Fruit fly (Drosophila melanogaster): ENCODE measurements around the gene hdly.

The hdly gene

dm6 chr3R:20905418-20905817, 8.7 kb upstream of the hdly start, which contains the start of gene TotX:
TSS of gene TotX (minus strand) at chr3R:20905518.
- TF ChIP-seq pdm3 (GFP tag; optimal IDR thresholded peaks at IDR 0.05) (no peak), svp (GFP tag) (no peak)

dm6 chr3R:20908641-20909040, 5.5 kb upstream of the hdly start:
- TF ChIP-seq vri (GFP tag; optimal IDR thresholded peaks at IDR 0.05) (no peak), Lpt (GFP tag; optimal IDR thresholded peaks at IDR 0.05) (no peak), CG8632 (GFP tag; optimal IDR thresholded peaks at IDR 0.05) (no peak), fd59A (GFP tag; optimal IDR thresholded peaks at IDR 0.05) (no peak), CG16779 (tag; optimal IDR thresholded peaks at IDR 0.05) (no peak), CG6808 (GFP tag; optimal IDR thresholded peaks at IDR 0.05) (no peak), Ets96B (tag; optimal IDR thresholded peaks at IDR 0.05) (no peak), CG6163 (GFP tag; IDR thresholded peaks at IDR 0.05) (no peak), Smox (GFP tag; optimal IDR thresholded peaks at IDR 0.05) (no peak), CG10669 (GFP tag; optimal IDR thresholded peaks at IDR 0.05) (no peak), CG32006 (GFP tag; optimal IDR thresholded peaks at IDR 0.05) (no peak), Hr39 (GFP tag; optimal IDR thresholded peaks at IDR 0.05) (no peak), dac (GFP tag; optimal IDR thresholded peaks at IDR 0.05) (no peak), Hr4 (GFP tag; optimal IDR thresholded peaks at IDR 0.05) (no peak), CG34406 (GFP tag; optimal IDR thresholded peaks at IDR 0.05) (no peak), eg (GFP tag; IDR thresholded peaks at IDR 0.05) (no peak)

- TF ChIP-seq acj6 (GFP tag; optimal IDR thresholded peaks at IDR 0.05) (no peak), svp (GFP tag) (peak; percentile 77), Eip78C (GFP tag) (peak; percentile 44), CG6854 (GFP tag; optimal IDR thresholded peaks at IDR 0.05) (peak; percentile 5), eg (GFP tag; IDR thresholded peaks at IDR 0.05) (0 out of 3 replicates have a peak, but pooled peaks have one; percentile 11)
Observed at dm6 chr3R:20912725-20913124, 1.4 kb upstream of the hdly start.

DNA sequence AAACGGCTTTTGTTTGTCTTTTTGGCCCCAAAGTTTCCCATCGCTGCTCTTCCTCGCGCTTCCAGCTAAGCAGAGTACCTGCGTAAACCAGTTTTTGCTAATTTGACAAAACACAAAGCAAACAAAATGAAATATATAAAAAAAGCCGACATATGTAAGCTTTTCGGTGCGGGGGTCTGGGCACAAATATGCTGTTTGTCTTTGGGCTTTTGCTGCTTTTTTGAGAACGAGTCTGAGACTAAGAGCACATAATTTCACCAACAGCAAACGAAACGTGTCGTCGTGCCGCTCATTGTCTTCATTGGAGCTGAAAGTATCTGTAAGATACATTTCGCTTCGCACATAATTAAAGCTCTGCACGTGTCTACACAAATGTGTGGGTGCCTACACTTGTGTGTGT, 1.7 kb downstream of the hdly start:
- TF ChIP-seq CG34406 (GFP tag; optimal IDR thresholded peaks at IDR 0.05) = no peak
- no peak for TF ChIP-seq achi (GFP tag; optimal IDR thresholded peaks at IDR 0.05)
- peak; percentile 79 for TF ChIP-seq fkh (GFP tag; optimal IDR thresholded peaks at IDR 0.05)
- TF ChIP-seq lz (GFP tag; optimal IDR thresholded peaks at IDR 0.05) = no peak
- TF ChIP-seq CG6163 (GFP tag; IDR thresholded peaks at IDR 0.05) = 0 out of 3 replicates have a peak, but pooled peaks have one; percentile 13
- TF ChIP-seq CG6854 (GFP tag; optimal IDR thresholded peaks at IDR 0.05) = peak; percentile 53
- no peak for TF ChIP-seq dac (GFP tag; optimal IDR thresholded peaks at IDR 0.05)
- TF ChIP-seq Ets96B (tag; optimal IDR thresholded peaks at IDR 0.05) = no peak
- TF ChIP-seq Sox14 (GFP tag; optimal IDR thresholded peaks at IDR 0.05) = no peak
- TF ChIP-seq CG11294 (GFP tag; IDR thresholded peaks at IDR 0.05) = no peak
- no peak for TF ChIP-seq Lpt (GFP tag; optimal IDR thresholded peaks at IDR 0.05)
- TF ChIP-seq CG15336 (GFP tag; IDR thresholded peaks at IDR 0.05) = no peak
- no peak for TF ChIP-seq CG8119 (GFP tag; IDR thresholded peaks at IDR 0.05)
- TF ChIP-seq Blimp-1 (GFP tag; optimal IDR thresholded peaks at IDR 0.05) = no peak
- TF ChIP-seq svp (GFP tag) = peak; percentile 52
- no peak for TF ChIP-seq pdm3 (GFP tag; optimal IDR thresholded peaks at IDR 0.05)
- TF ChIP-seq Hr4 (GFP tag; optimal IDR thresholded peaks at IDR 0.05) = no peak
- TF ChIP-seq CG6792 (GFP tag; optimal IDR thresholded peaks at IDR 0.05) = no peak
- TF ChIP-seq topi (GFP tag; optimal IDR thresholded peaks at IDR 0.05) = no peak
- no peak for TF ChIP-seq CG10631 (GFP tag; optimal IDR thresholded peaks at IDR 0.05)
- no peak for TF ChIP-seq Smox (GFP tag; optimal IDR thresholded peaks at IDR 0.05)
- no peak for TF ChIP-seq cyc (GFP tag; optimal IDR thresholded peaks at IDR 0.05)
- no peak for TF ChIP-seq CG8632 (GFP tag; optimal IDR thresholded peaks at IDR 0.05)
- no peak for TF ChIP-seq salr (GFP tag; optimal IDR thresholded peaks at IDR 0.05)

DNA sequence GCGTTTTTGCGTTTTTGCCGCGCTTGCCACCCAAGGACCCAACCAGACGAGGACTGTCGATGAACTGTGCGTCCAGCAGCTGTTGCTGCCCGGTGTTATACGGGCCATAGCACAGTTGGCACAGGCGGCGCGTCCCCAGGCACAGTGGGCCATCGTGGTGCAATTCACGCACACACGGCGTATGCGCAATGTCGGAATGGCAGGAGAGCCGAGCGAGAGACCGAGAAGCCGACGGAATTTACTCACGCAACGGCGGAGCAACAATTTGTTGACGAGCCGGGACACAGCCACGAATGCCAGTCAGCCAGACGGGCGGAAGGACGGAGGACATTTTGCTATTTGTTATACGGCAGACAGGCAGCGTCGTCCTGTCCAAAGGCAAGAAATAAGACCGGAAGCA, 31.4 kb downstream of the hdly start, which contains the start of gene CG31191:
Gene CG31191 (minus strand): TSS at position 68 of the 400 bp plus-strand sequence.
- TF ChIP-seq Sox102F (GFP tag; optimal IDR thresholded peaks at IDR 0.05) = no peak
- TF ChIP-seq CG8319 (GFP tag; optimal IDR thresholded peaks at IDR 0.05) = no peak
- no peak for TF ChIP-seq CG15336 (GFP tag; IDR thresholded peaks at IDR 0.05)
- no peak for TF ChIP-seq salr (GFP tag; optimal IDR thresholded peaks at IDR 0.05)
- no peak for TF ChIP-seq CG32006 (GFP tag; optimal IDR thresholded peaks at IDR 0.05)
- TF ChIP-seq fd85E (GFP tag; optimal IDR thresholded peaks at IDR 0.05) = no peak
- TF ChIP-seq CG11294 (GFP tag; IDR thresholded peaks at IDR 0.05) = no peak
- no peak for TF ChIP-seq CG8119 (GFP tag; IDR thresholded peaks at IDR 0.05)
- TF ChIP-seq fd59A (GFP tag; optimal IDR thresholded peaks at IDR 0.05) = no peak
- no peak for TF ChIP-seq Hr39 (GFP tag; optimal IDR thresholded peaks at IDR 0.05)
- TF ChIP-seq eg (GFP tag; IDR thresholded peaks at IDR 0.05) = no peak
- TF ChIP-seq fkh (GFP tag; optimal IDR thresholded peaks at IDR 0.05) = no peak
- TF ChIP-seq net (GFP tag; optimal IDR thresholded peaks at IDR 0.05) = no peak
- TF ChIP-seq dac (GFP tag; optimal IDR thresholded peaks at IDR 0.05) = no peak
- TF ChIP-seq Ets96B (tag; optimal IDR thresholded peaks at IDR 0.05) = no peak
- no peak for TF ChIP-seq cyc (GFP tag; optimal IDR thresholded peaks at IDR 0.05)
- no peak for TF ChIP-seq CG9139 (GFP tag; optimal IDR thresholded peaks at IDR 0.05)
- TF ChIP-seq CG6854 (GFP tag; optimal IDR thresholded peaks at IDR 0.05) = no peak
